Fruit fly (Drosophila melanogaster) S2 (cell line): ENCODE results near the gene kraken.

Experiments used
- CG8478 ChIP-seq: fragments of >200 bp; optimal IDR thresholded peaks from 2 replicates; lab custom pipeline; 2018
- CTCF ChIP-seq, 2 experiments: fragments of >200 bp; optimal IDR thresholded peaks; 2 replicates each; lab custom pipeline; 2018

- TF ChIP-seq CG8478 (lab: Kevin White, UChicago) (no peak), CTCF (optimal IDR thresholded peaks at IDR 0.05; lab: Kevin White, UChicago) (no peak)
Observed at dm6 chr2L:840022-840421, 12.5 kb upstream of the kraken start.
